Fruit fly (Drosophila melanogaster) whole organism, pupa: ENCODE measurements around the gene CG11857.

Experiments
- CG12605 ChIP-seq: fragments of 200-800 bp; sonication (Bioruptor generic); IDR thresholded peaks from 2 replicates; pipeline ENCODE4 v1.3.6; 2022; ENCODE audit warnings: missing biosample characterization, missing genetic modification characterization
- CG13204 ChIP-seq: fragments of 200-800 bp; sonication (Bioruptor generic); optimal IDR thresholded peaks from 2 replicates; lab custom pipeline; 2018; ENCODE audit warnings: missing biosample characterization, mild to moderate bottlenecking, missing genetic modification characterization, moderate library complexity
- CG14655 ChIP-seq: fragments of 200-800 bp; sonication (Bioruptor generic); optimal IDR thresholded peaks from 3 replicates; lab custom pipeline; 2017; ENCODE audit warnings: mild to moderate bottlenecking, missing biosample characterization, missing genetic modification reagents, missing genetic modification characterization
- CG15710 ChIP-seq: fragments of 200-800 bp; sonication (Bioruptor generic); optimal IDR thresholded peaks from 2 replicates; lab custom pipeline; 2018; ENCODE audit warnings: missing biosample characterization, mild to moderate bottlenecking, missing genetic modification characterization, moderate library complexity
- CG8159 ChIP-seq: fragments of 200-800 bp; sonication (Bioruptor generic); optimal IDR thresholded peaks from 3 replicates; lab custom pipeline; 2018; ENCODE audit warnings: missing biosample characterization, mild to moderate bottlenecking, missing genetic modification characterization, moderate library complexity
- CG9948 ChIP-seq: fragments of 200-800 bp; sonication (Bioruptor generic); optimal IDR thresholded peaks from 2 replicates; lab custom pipeline; 2018; ENCODE audit warnings: missing biosample characterization, mild to moderate bottlenecking, missing genetic modification characterization, moderate library complexity
- D1 ChIP-seq: fragments of 200-800 bp; sonication (Bioruptor generic); optimal IDR thresholded peaks from 2 replicates; lab custom pipeline; 2018; ENCODE audit warnings: missing biosample characterization, mild to moderate bottlenecking, missing genetic modification characterization, moderate library complexity
- EcR ChIP-seq: fragments of 200-800 bp; sonication (Bioruptor generic); optimal IDR thresholded peaks from 3 replicates; lab custom pipeline; 2019; ENCODE audit warnings: missing biosample characterization, missing genetic modification characterization, mild to moderate bottlenecking, moderate library complexity, missing genetic modification reagents
- Ets98B ChIP-seq: fragments of 200-800 bp; sonication (Bioruptor generic); IDR thresholded peaks from 2 replicates; pipeline ENCODE4 v1.3.6; 2022; ENCODE audit warnings: missing biosample characterization, missing genetic modification characterization
- gl ChIP-seq: fragments of 200-800 bp; sonication (Bioruptor generic); optimal IDR thresholded peaks from 2 replicates; lab custom pipeline; 2018; ENCODE audit warnings: missing biosample characterization, mild to moderate bottlenecking, missing genetic modification characterization

- no peak for TF ChIP-seq Ets98B (GFP tag; lab: Robert Waterston, UW)
- no peak for TF ChIP-seq CG12605 (GFP tag; lab: Robert Waterston, UW)
- no peak for TF ChIP-seq D1 (tag; lab: Kevin White, UChicago)
- TF ChIP-seq EcR (GFP tag; lab: Kevin White, UChicago), result no peak
- TF ChIP-seq CG14655 (GFP tag; lab: Kevin White, UChicago), result no peak
- TF ChIP-seq CG8159 (tag; lab: Kevin White, UChicago), result no peak
- TF ChIP-seq CG13204 (GFP tag; lab: Kevin White, UChicago), result no peak
- no peak for TF ChIP-seq CG15710
- TF ChIP-seq CG9948 (tag; lab: Kevin White, UChicago), result no peak
- TF ChIP-seq gl, result no peak
These were observed 41.9 kb downstream of the CG11857 start, which contains the start of gene CG13659 for dm6 chr3R:25300575-25300974.
